Worm (Caenorhabditis elegans) whole organism, L4/young adult: ENCODE measurements around the gene F14F9.5.

Experiments
- dao-5 ChIP-seq: sonication (generic microtip); optimal IDR thresholded peaks from 2 replicates; lab custom pipeline; 2016; ENCODE audit warnings: missing genotype, missing genetic modification characterization, moderate library complexity, missing compliant biosample characterization
- him-1 ChIP-seq: sonication (generic microtip); optimal IDR thresholded peaks from 2 replicates; lab custom pipeline; 2016; ENCODE audit warnings: missing genotype, missing genetic modification reagents, missing genetic modification characterization, missing compliant biosample characterization

- TF ChIP-seq him-1 (tag; lab: Kevin White, UChicago) (no peak), dao-5 (tag; lab: Kevin White, UChicago) (no peak)
Measured at ce11 chrV:5104934-5105333, 22.0 kb upstream of the F14F9.5 start, which contains the start of gene srab-2.
